Worm (Caenorhabditis elegans) whole organism, L1 larva: Measurements from ENCODE around the gene ZK643.5.

Source experiments
- C04F5.9 ChIP-seq: sonication (generic microtip); optimal IDR thresholded peaks from 2 replicates; lab custom pipeline; 2016; ENCODE audit warnings: missing genetic modification characterization, missing compliant biosample characterization
- C34B4.2 ChIP-seq: sonication (generic microtip); optimal IDR thresholded peaks from 2 replicates; lab custom pipeline; 2017; ENCODE audit warnings: mild to moderate bottlenecking, missing genetic modification characterization, missing compliant biosample characterization
- F16B12.6 ChIP-seq: fragments of 150-350 bp; optimal IDR thresholded peaks from 2 replicates; lab custom pipeline; 2014; ENCODE audit warnings: missing biosample characterization, missing genetic modification characterization
- alr-1 ChIP-seq: fragments of 200-800 bp; sonication (Bioruptor generic); optimal IDR thresholded peaks from 2 replicates; lab custom pipeline; 2018; ENCODE audit warnings: borderline replicate concordance, mild to moderate bottlenecking, missing genetic modification characterization, missing compliant biosample characterization
- ceh-90 ChIP-seq: sonication (generic microtip); optimal IDR thresholded peaks from 2 replicates; lab custom pipeline; 2016; ENCODE audit warnings: missing genetic modification characterization, missing compliant biosample characterization
- dpl-1 ChIP-seq, 3 experiments: fragments of 150-350 bp in 2 of 3; sonication (generic microtip) in 1 of 3; optimal IDR thresholded peaks; 2 replicates each; lab custom pipeline; 2014 to 2017; ENCODE audit warnings: missing biosample characterization in 3 of 3, missing genetic modification characterization in 3 of 3, missing genetic modification reagents in 3 of 3
- efl-1 ChIP-seq, 4 experiments: fragments of 150-350 bp; optimal IDR thresholded peaks in 3 of 4; peaks in 1 of 4; 1 replicate in 1 of 4; 2 replicates in 3 of 4; lab custom pipeline; 2014; ENCODE audit warnings: missing biosample characterization in 2 of 4, missing genetic modification characterization in 2 of 4, missing genetic modification reagents in 2 of 4
- efl-3 ChIP-seq: fragments of 200-800 bp; sonication (Bioruptor generic); optimal IDR thresholded peaks from 2 replicates; lab custom pipeline; 2018; ENCODE audit warnings: mild to moderate bottlenecking, missing genetic modification characterization, missing compliant biosample characterization
- egl-27 ChIP-seq, 2 experiments: fragments of 150-350 bp in 1 of 2; sonication (generic microtip); optimal IDR thresholded peaks; 3 replicates each; lab custom pipeline; 2017 to 2018; ENCODE audit warnings: missing biosample characterization in 2 of 2, missing genetic modification characterization in 2 of 2, missing genetic modification reagents in 2 of 2
- elt-2 ChIP-seq: sonication (generic microtip); optimal IDR thresholded peaks from 2 replicates; lab custom pipeline; 2016; ENCODE audit warnings: missing genetic modification characterization, mild to moderate bottlenecking, inconsistent platforms, missing compliant biosample characterization, missing genetic modification reagents
- fkh-4 ChIP-seq: sonication (generic microtip); optimal IDR thresholded peaks from 2 replicates; lab custom pipeline; 2016; ENCODE audit warnings: missing compliant biosample characterization, missing genetic modification characterization, borderline replicate concordance
- hpl-2 ChIP-seq: fragments of 150-350 bp; optimal IDR thresholded peaks from 2 replicates; lab custom pipeline; 2014; ENCODE audit warnings: missing biosample characterization, missing genetic modification reagents, missing genetic modification characterization
- irx-1 ChIP-seq: sonication (generic microtip); optimal IDR thresholded peaks from 2 replicates; lab custom pipeline; 2016; ENCODE audit warnings: missing genetic modification characterization, missing compliant biosample characterization
- jun-1 ChIP-seq: fragments of 150-350 bp; optimal IDR thresholded peaks from 2 replicates; lab custom pipeline; 2014; ENCODE audit warnings: missing biosample characterization, missing genetic modification reagents, missing genetic modification characterization
- lin-35 ChIP-seq, 2 experiments: fragments of 150-350 bp; optimal IDR thresholded peaks; 2 replicates each; lab custom pipeline; 2014; ENCODE audit warnings: missing biosample characterization in 2 of 2, missing genetic modification characterization in 2 of 2, missing genetic modification reagents in 2 of 2
- lin-39 ChIP-seq: fragments of 150-350 bp; optimal IDR thresholded peaks from 2 replicates; lab custom pipeline; 2014; ENCODE audit warnings: missing biosample characterization, missing genetic modification reagents, missing genetic modification characterization
- lir-3 ChIP-seq: sonication (generic microtip); optimal IDR thresholded peaks from 2 replicates; lab custom pipeline; 2016; ENCODE audit warnings: mild to moderate bottlenecking, missing genetic modification characterization, moderate library complexity, missing compliant biosample characterization; ENCODE audit not compliant: poor library complexity
- lsy-2 ChIP-seq, 2 experiments: fragments of 150-350 bp; optimal IDR thresholded peaks; 2 replicates each; lab custom pipeline; 2014; ENCODE audit warnings: missing biosample characterization in 2 of 2, missing genetic modification characterization in 2 of 2
- mdl-1 ChIP-seq, 2 experiments: fragments of 150-350 bp; optimal IDR thresholded peaks; 2 replicates each; lab custom pipeline; 2014 to 2017; ENCODE audit warnings: missing biosample characterization in 2 of 2, missing genetic modification characterization in 2 of 2, inconsistent platforms in 1 of 2
- mep-1 ChIP-seq: fragments of 150-350 bp; optimal IDR thresholded peaks from 2 replicates; lab custom pipeline; 2014; ENCODE audit warnings: missing biosample characterization, missing genetic modification characterization
- nhr-47 ChIP-seq: sonication (generic microtip); optimal IDR thresholded peaks from 2 replicates; lab custom pipeline; 2016; ENCODE audit warnings: mild to moderate bottlenecking, missing genetic modification characterization, moderate library complexity, missing compliant biosample characterization
- nhr-76 ChIP-seq: sonication (generic microtip); optimal IDR thresholded peaks from 2 replicates; lab custom pipeline; 2017; ENCODE audit warnings: missing biosample characterization, missing genetic modification characterization
- nhr-77 ChIP-seq: fragments of 150-350 bp; optimal IDR thresholded peaks from 2 replicates; lab custom pipeline; 2014; ENCODE audit warnings: missing biosample characterization, missing genetic modification characterization
- nhr-84 ChIP-seq: sonication (generic microtip); optimal IDR thresholded peaks from 2 replicates; lab custom pipeline; 2017; ENCODE audit warnings: missing biosample characterization, missing genetic modification characterization
- pax-3 ChIP-seq: fragments of 200-800 bp; sonication (Bioruptor generic); optimal IDR thresholded peaks from 2 replicates; lab custom pipeline; 2018; ENCODE audit warnings: mild to moderate bottlenecking, missing genetic modification characterization, moderate library complexity, missing compliant biosample characterization
- pqm-1 ChIP-seq: sonication (generic microtip); optimal IDR thresholded peaks from 3 replicates; lab custom pipeline; 2017; ENCODE audit warnings: missing biosample characterization, missing genetic modification characterization
- rnt-1 ChIP-seq: sonication (generic microtip); optimal IDR thresholded peaks from 2 replicates; lab custom pipeline; 2016; ENCODE audit warnings: mild to moderate bottlenecking, missing genetic modification characterization, moderate library complexity, missing compliant biosample characterization
- snu-23 ChIP-seq: sonication (generic microtip); optimal IDR thresholded peaks from 2 replicates; lab custom pipeline; 2016; ENCODE audit warnings: missing genetic modification characterization, missing compliant biosample characterization
- sox-4 ChIP-seq: sonication (generic microtip); optimal IDR thresholded peaks from 2 replicates; lab custom pipeline; 2016; ENCODE audit warnings: missing genetic modification characterization, missing compliant biosample characterization
- sptf-1 ChIP-seq: fragments of 150-350 bp; optimal IDR thresholded peaks from 2 replicates; lab custom pipeline; 2014; ENCODE audit warnings: missing biosample characterization, missing genetic modification characterization
- tbx-2 ChIP-seq: sonication (generic microtip); optimal IDR thresholded peaks from 2 replicates; lab custom pipeline; 2016; ENCODE audit warnings: missing genetic modification characterization, missing compliant biosample characterization
- vab-15 ChIP-seq: sonication (generic microtip); optimal IDR thresholded peaks from 2 replicates; lab custom pipeline; 2017; ENCODE audit warnings: missing genotype, mild to moderate bottlenecking, missing genetic modification characterization, missing compliant biosample characterization
- xbp-1 ChIP-seq: sonication (generic microtip); optimal IDR thresholded peaks from 2 replicates; lab custom pipeline; 2016; ENCODE audit warnings: missing genetic modification characterization, missing compliant biosample characterization
- zip-4 ChIP-seq: fragments of 200-800 bp; sonication (Bioruptor generic); optimal IDR thresholded peaks from 2 replicates; lab custom pipeline; 2018; ENCODE audit warnings: mild to moderate bottlenecking, missing genetic modification characterization, moderate library complexity, missing compliant biosample characterization
- ztf-4 ChIP-seq: fragments of 150-350 bp; optimal IDR thresholded peaks from 2 replicates; lab custom pipeline; 2014; ENCODE audit warnings: missing biosample characterization, missing genetic modification characterization

Gene ZK643.5

ce11 chrIII:8971255-8972020 is 15.4 kb upstream of the ZK643.5 start, which contains the start of the genes eif-3.D and R08D7.4 (continued):
- peak; percentile 5 for TF ChIP-seq fkh-4 (tag; lab: Kevin White, UChicago)
- TF ChIP-seq jun-1 (tag; lab: Kevin White, UChicago) = no peak
- no peak for TF ChIP-seq elt-2 (tag; lab: Kevin White, UChicago)
- peak; percentile 91 for TF ChIP-seq alr-1 (tag; lab: Kevin White, UChicago)
- TF ChIP-seq vab-15 (tag; lab: Kevin White, UChicago) = no peak
- TF ChIP-seq C04F5.9 (tag; lab: Kevin White, UChicago) = peak; percentile 70
- no peak for TF ChIP-seq sox-4 (tag; lab: Kevin White, UChicago)
- TF ChIP-seq nhr-77 (tag; lab: Kevin White, UChicago) = peak; percentile 17
- TF ChIP-seq lir-3 = peak; percentile 47
- peak; percentile 55 for TF ChIP-seq tbx-2
- TF ChIP-seq F16B12.6 = peak; percentile 54
- peak; percentile 85 for TF ChIP-seq mep-1 (tag; lab: Kevin White, UChicago)
- no peak for TF ChIP-seq nhr-76 (tag; lab: Kevin White, UChicago)
- TF ChIP-seq lsy-2 (tag; optimal IDR thresholded peaks at IDR 0.05; lab: Kevin White, UChicago) = peak; percentile 77 to 86
- peak in 1 of 2 experiments; percentile 56 for TF ChIP-seq mdl-1 (tag; optimal IDR thresholded peaks at IDR 0.05; lab: Kevin White, UChicago)
- TF ChIP-seq ztf-4 (tag; lab: Kevin White, UChicago) = peak; percentile 22
- peak; percentile 43 for TF ChIP-seq zip-4 (GFP tag; lab: Kevin White, UChicago)
- TF ChIP-seq pax-3 (tag; lab: Kevin White, UChicago) = no peak
- peak; percentile 59 for TF ChIP-seq xbp-1 (tag; lab: Kevin White, UChicago)
- no peak for TF ChIP-seq sptf-1 (tag; lab: Kevin White, UChicago)
- peak; percentile 77 for TF ChIP-seq snu-23 (GFP tag; lab: Kevin White, UChicago)
- peak; percentile 63 to 77 (median 76) for TF ChIP-seq dpl-1 (GFP tag; optimal IDR thresholded peaks at IDR 0.05; lab: Kevin White, UChicago)
- no peak for TF ChIP-seq hpl-2
- no peak for TF ChIP-seq egl-27 (tag; optimal IDR thresholded peaks at IDR 0.05; lab: Kevin White, UChicago)

DNA sequence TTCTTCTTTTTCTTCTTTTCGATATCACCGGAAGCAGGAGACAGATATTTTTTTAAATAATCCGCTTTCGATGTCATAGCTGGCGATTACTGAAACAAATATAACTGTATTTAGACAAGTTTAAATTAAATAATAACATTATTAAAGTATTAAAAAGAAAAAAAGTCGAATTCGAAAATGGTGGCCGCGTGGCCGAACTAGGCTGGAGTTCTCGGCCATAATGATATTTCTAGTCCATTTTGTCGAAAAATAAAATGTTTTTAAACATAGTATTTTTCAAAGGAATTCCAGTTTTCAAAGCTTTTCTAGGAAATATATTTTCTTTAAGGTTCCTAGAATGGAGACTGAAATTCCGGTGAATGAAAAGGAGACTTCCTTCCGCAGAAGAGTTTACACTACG is 11.6 kb upstream of the ZK643.5 start, which contains the start of the genes bud-13 and rpap-2:
TSS of gene bud-13 (minus strand) at position 89 of the 400 bp plus-strand sequence.
TSS of gene rpap-2 (plus strand) at position 329 of the 400 bp plus-strand sequence.
- TF ChIP-seq rnt-1 (peak; percentile 63), nhr-84 (tag; lab: Kevin White, UChicago) (no peak), efl-1 (optimal IDR thresholded peaks at IDR 0.05; lab: Kevin White, UChicago) (no peak), efl-1 (GFP tag; optimal IDR thresholded peaks at IDR 0.05 in 1 of 2; lab: Kevin White, UChicago) (peak in 1 of 2 experiments; percentile 11), ztf-4 (tag; lab: Kevin White, UChicago) (no peak), irx-1 (tag; lab: Kevin White, UChicago) (no peak), C34B4.2 (tag; lab: Kevin White, UChicago) (no peak), pqm-1 (tag; lab: Kevin White, UChicago) (no peak), vab-15 (tag; lab: Kevin White, UChicago) (no peak), C04F5.9 (tag; lab: Kevin White, UChicago) (no peak), nhr-47 (tag; lab: Kevin White, UChicago) (peak; percentile 27), lin-35 (GFP tag; optimal IDR thresholded peaks at IDR 0.05; lab: Kevin White, UChicago) (no peak), pax-3 (tag; lab: Kevin White, UChicago) (no peak), mep-1 (tag; lab: Kevin White, UChicago) (peak; percentile 15), efl-3 (GFP tag; lab: Kevin White, UChicago) (no peak), lin-39 (tag; lab: Kevin White, UChicago) (no peak), ceh-90 (tag; lab: Kevin White, UChicago) (peak; percentile 65), egl-27 (tag; optimal IDR thresholded peaks at IDR 0.05; lab: Kevin White, UChicago) (no peak), dpl-1 (GFP tag; optimal IDR thresholded peaks at IDR 0.05; lab: Kevin White, UChicago) (peak in 1 of 3 experiments; percentile 12), fkh-4 (tag; lab: Kevin White, UChicago) (peak; percentile 32), snu-23 (GFP tag; lab: Kevin White, UChicago) (no peak), lir-3 (peak; percentile 27)
